Fruit fly (Drosophila melanogaster): ENCODE results near the gene Prosalpha4.

Prosalpha4 gene

DNA sequence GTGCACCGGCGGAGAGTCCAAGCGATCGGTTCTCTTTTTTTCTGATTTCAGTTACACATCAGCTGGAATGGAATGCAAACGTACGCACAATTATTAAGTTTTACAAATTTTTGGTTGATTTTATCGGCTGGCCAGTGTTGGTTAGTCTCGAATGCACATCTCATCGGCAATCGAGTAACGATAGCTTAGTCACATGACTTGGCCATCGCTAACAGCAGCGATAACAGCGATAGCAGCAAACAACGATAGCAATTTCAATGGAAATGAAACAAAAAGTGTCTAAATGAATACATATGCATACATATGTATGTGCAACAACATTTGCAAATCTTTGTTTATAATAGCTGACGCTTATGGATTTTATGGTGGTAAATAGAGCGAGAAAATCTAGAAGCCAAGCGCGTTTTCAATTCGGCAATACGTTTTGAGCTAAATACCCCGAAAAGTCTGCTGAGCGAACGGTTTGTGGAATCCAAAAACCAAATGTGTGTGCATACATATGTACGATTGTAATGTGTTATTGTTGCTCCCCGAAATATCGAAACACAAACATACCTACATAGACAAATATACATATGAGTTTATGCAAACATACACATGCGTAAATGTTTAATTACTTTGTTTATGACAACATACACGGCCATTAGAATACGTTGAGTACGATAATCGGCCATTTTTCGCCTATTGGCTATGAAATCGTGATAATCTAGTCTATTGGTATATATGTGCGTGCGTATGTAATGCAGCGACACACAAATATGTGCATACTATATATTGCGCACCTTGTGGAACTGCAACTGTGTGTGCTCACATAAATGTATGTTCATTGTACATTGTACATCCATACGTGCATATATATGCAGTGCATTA is 20.6 kb downstream of the Prosalpha4 start, which contains the start of gene CG3632 (continued):
- TF ChIP-seq Lpt (GFP tag; optimal IDR thresholded peaks at IDR 0.05): no peak
- peak; percentile 31 for TF ChIP-seq ems (GFP tag; optimal IDR thresholded peaks at IDR 0.05)
- TF ChIP-seq slp2 (GFP tag; optimal IDR thresholded peaks at IDR 0.05): peak; percentile 7
- no peak for TF ChIP-seq CG15601 (tag; optimal IDR thresholded peaks at IDR 0.05)
- no peak for TF ChIP-seq CG11093 (GFP tag; IDR thresholded peaks at IDR 0.05)
- peak; percentile 88; the same call in 3 of the 4 replicates for TF ChIP-seq chinmo (GFP tag; IDR thresholded peaks at IDR 0.05; ENCODE audit: partially characterized antibody)
- peak; percentile 51 for TF ChIP-seq CG7987 (GFP tag; optimal IDR thresholded peaks at IDR 0.05)
- TF ChIP-seq YL-1 (GFP tag; optimal IDR thresholded peaks at IDR 0.05): peak; percentile 85
- peak; percentile 20 for TF ChIP-seq CG10654 (GFP tag; optimal IDR thresholded peaks at IDR 0.05)
- TF ChIP-seq Sox102F (GFP tag; optimal IDR thresholded peaks at IDR 0.05): no peak
- no peak for TF ChIP-seq Tbp (GFP tag; optimal IDR thresholded peaks at IDR 0.05)
- peak; percentile 30 for TF ChIP-seq CG9797 (GFP tag; optimal IDR thresholded peaks at IDR 0.05)
- no peak for TF ChIP-seq Trl (optimal IDR thresholded peaks at IDR 0.05)
- peak; percentile 44 for TF ChIP-seq Trl (GFP tag; optimal IDR thresholded peaks at IDR 0.05)
- no peak for TF ChIP-seq CG8281 (tag; optimal IDR thresholded peaks at IDR 0.05)
- no peak; the same call in none of the 2 replicates for TF ChIP-seq Ptx1 (GFP tag; IDR thresholded peaks at IDR 0.05)
- TF ChIP-seq CG31365 (tag; optimal IDR thresholded peaks at IDR 0.05): no peak
- TF ChIP-seq rib (GFP tag; IDR thresholded peaks at IDR 0.05): peak; percentile 61; the same call in 1 of the 2 replicates
- peak; percentile 67 for TF ChIP-seq CG3847 (GFP tag; IDR thresholded peaks at IDR 0.05)
- TF ChIP-seq Xbp1 (GFP tag; optimal IDR thresholded peaks at IDR 0.05): peak; percentile 42
- no peak for TF ChIP-seq aop (GFP tag; IDR thresholded peaks at IDR 0.05)
- peak in 1 of 2 experiments; percentile 24 for TF ChIP-seq Hr51 (GFP tag; optimal IDR thresholded peaks at IDR 0.05)
- TF ChIP-seq CG6654 (GFP tag; optimal IDR thresholded peaks at IDR 0.05): no peak
- TF ChIP-seq CG12155 (GFP tag; optimal IDR thresholded peaks at IDR 0.05): peak; percentile 53
- peak; percentile 86 for TF ChIP-seq CG9932 (GFP tag; IDR thresholded peaks at IDR 0.05)
- peak; percentile 88 for TF ChIP-seq grn (GFP tag; optimal IDR thresholded peaks at IDR 0.05)
- no peak for TF ChIP-seq CG7839 (tag; optimal IDR thresholded peaks at IDR 0.05)
- TF ChIP-seq CG12659 (GFP tag; optimal IDR thresholded peaks at IDR 0.05): peak; percentile 78
- no peak for TF ChIP-seq CG11504 (tag; optimal IDR thresholded peaks at IDR 0.05)
- peak; percentile 68; the same call in 1 of the 2 replicates for TF ChIP-seq inv (GFP tag; IDR thresholded peaks at IDR 0.05; ENCODE audit: partially characterized antibody)
- TF ChIP-seq CG7786 (GFP tag; optimal IDR thresholded peaks at IDR 0.05): peak; percentile 61
- TF ChIP-seq Ravus (GFP tag; IDR thresholded peaks at IDR 0.05): no peak
- TF ChIP-seq Ets97D (GFP tag; optimal IDR thresholded peaks at IDR 0.05): peak; percentile 71
- TF ChIP-seq mld (GFP tag; IDR thresholded peaks at IDR 0.05; ENCODE audit: partially characterized antibody): peak; percentile 73; the same call in 2 of the 3 replicates
- TF ChIP-seq gro (GFP tag; optimal IDR thresholded peaks at IDR 0.05): peak; percentile 64
- peak; percentile 76 for TF ChIP-seq Scr (GFP tag; IDR thresholded peaks at IDR 0.05; ENCODE audit: partially characterized antibody)
- peak; percentile 62 for TF ChIP-seq Blimp-1 (GFP tag; optimal IDR thresholded peaks at IDR 0.05)
- no peak for TF ChIP-seq gsb (GFP tag; IDR thresholded peaks at IDR 0.05)
- no peak for TF ChIP-seq cato (GFP tag; optimal IDR thresholded peaks at IDR 0.05; ENCODE audit: borderline replicate concordance)
- TF ChIP-seq NFAT (GFP tag; IDR thresholded peaks at IDR 0.05): peak; percentile 51; the same call in 1 of the 2 replicates
- peak; percentile 6 for TF ChIP-seq CG18764 (GFP tag; optimal IDR thresholded peaks at IDR 0.05)
- peak; percentile 92 for TF ChIP-seq bbx (GFP tag; IDR thresholded peaks at IDR 0.05; ENCODE audit: partially characterized antibody)
- TF ChIP-seq CG1647 (GFP tag; optimal IDR thresholded peaks at IDR 0.05): peak; percentile 28
- TF ChIP-seq CG30020 (tag; optimal IDR thresholded peaks at IDR 0.05): peak; percentile 90
- TF ChIP-seq CG3163 (GFP tag; optimal IDR thresholded peaks at IDR 0.05): peak; percentile 18
- TF ChIP-seq mam (GFP tag; optimal IDR thresholded peaks at IDR 0.05): peak; percentile 62
- peak; percentile 61 for TF ChIP-seq CG14441 (GFP tag; IDR thresholded peaks at IDR 0.05)
- peak; percentile 66 for TF ChIP-seq HLH54F (GFP tag; optimal IDR thresholded peaks at IDR 0.05)
- TF ChIP-seq CG13624 (GFP tag; optimal IDR thresholded peaks at IDR 0.05): peak; percentile 56
